Worm (Caenorhabditis elegans) whole organism, L1 larva: ENCODE data around the gene F26F12.5.

ENCODE experiments used
- egl-27 ChIP-seq, 2 experiments: fragments of 150-350 bp in 1 of 2; sonication (generic microtip); optimal IDR thresholded peaks; 3 replicates each; lab custom pipeline; 2017 to 2018; ENCODE audit warnings: missing biosample characterization in 2 of 2, missing genetic modification characterization in 2 of 2, missing genetic modification reagents in 2 of 2
- lin-35 ChIP-seq, 2 experiments: fragments of 150-350 bp; optimal IDR thresholded peaks; 2 replicates each; lab custom pipeline; 2014; ENCODE audit warnings: missing biosample characterization in 2 of 2, missing genetic modification characterization in 2 of 2, missing genetic modification reagents in 2 of 2
- nhr-12 ChIP-seq: sonication (generic microtip); optimal IDR thresholded peaks from 2 replicates; lab custom pipeline; 2017; ENCODE audit warnings: missing biosample characterization, missing genetic modification characterization
- nhr-90 ChIP-seq: sonication (generic microtip); optimal IDR thresholded peaks from 2 replicates; lab custom pipeline; 2016; ENCODE audit warnings: mild to moderate bottlenecking, missing genetic modification characterization, missing compliant biosample characterization; ENCODE audit not compliant: poor library complexity

DNA sequence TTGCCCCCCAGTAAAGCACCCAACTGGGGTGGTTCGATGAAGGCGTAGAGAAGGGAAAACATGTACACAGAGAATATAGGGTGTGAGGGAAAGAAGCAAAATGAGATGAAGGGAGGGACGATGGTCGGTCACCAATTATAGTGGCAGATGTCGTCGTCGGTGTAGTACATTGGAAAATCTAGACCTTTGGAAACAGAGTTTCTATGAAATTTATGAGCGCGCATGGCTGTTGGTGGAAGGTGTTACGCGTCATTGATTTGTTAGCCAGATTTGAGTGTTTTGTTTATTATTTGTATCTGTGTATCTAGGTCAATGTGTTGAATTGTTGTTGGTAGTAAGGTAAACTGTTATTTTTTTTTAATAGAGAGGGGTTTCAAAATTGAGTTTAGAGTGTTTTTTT lies 18.3 kb downstream of the F26F12.5 start:
- TF ChIP-seq lin-35 (GFP tag; optimal IDR thresholded peaks at IDR 0.05; lab: Kevin White, UChicago) (peak in 1 of 2 experiments; percentile 3), egl-27 (tag; optimal IDR thresholded peaks at IDR 0.05; lab: Kevin White, UChicago) (no peak), nhr-90 (no peak), nhr-12 (no peak)
